Worm (Caenorhabditis elegans): ENCODE data around the gene Y39C12A.9.

ce11 chrIV:12301161-12301560 lies 42.1 kb upstream of the Y39C12A.9 start, which contains the start of gene oac-59:
- TF ChIP-seq elt-3 (tag; optimal IDR thresholded peaks at IDR 0.05) (no peak), lin-13 (tag; optimal IDR thresholded peaks at IDR 0.05) (no peak), snpc-4 (tag; optimal IDR thresholded peaks at IDR 0.05) (no peak), lsy-2 (tag; optimal IDR thresholded peaks at IDR 0.05) (no peak), ztf-11 (tag; optimal IDR thresholded peaks at IDR 0.05) (no peak), sptf-1 (tag; optimal IDR thresholded peaks at IDR 0.05) (no peak)

Measured in whole organism, mixed stage, embryonic.